Worm (Caenorhabditis elegans): ENCODE results near the gene flcn-1.
A peak's percentile ranks its signal among the peaks of the same experiment; 100 is the strongest.

flcn-1 gene

ce11 chrII:6928416-6928815, at the start of gene flcn-1:
Gene flcn-1, plus strand, starts transcription at chrII:6928763.
- TF ChIP-seq jun-1 (tag; optimal IDR thresholded peaks at IDR 0.05) (no peak), ama-1 (optimal IDR thresholded peaks at IDR 0.05) (no peak), nhr-23 (tag; optimal IDR thresholded peaks at IDR 0.05) (no peak), hmg-11 (tag; optimal IDR thresholded peaks at IDR 0.05) (peak; percentile 64), nhr-76 (tag; optimal IDR thresholded peaks at IDR 0.05) (no peak), elt-3 (tag; optimal IDR thresholded peaks at IDR 0.05) (no peak), nhr-77 (tag; optimal IDR thresholded peaks at IDR 0.05) (no peak), ceh-16 (tag; optimal IDR thresholded peaks at IDR 0.05) (no peak), pqm-1 (tag; optimal IDR thresholded peaks at IDR 0.05) (peak; percentile 2), snpc-4 (tag; optimal IDR thresholded peaks at IDR 0.05) (peak; percentile 43), unc-39 (tag; optimal IDR thresholded peaks at IDR 0.05) (no peak), mdl-1 (tag; optimal IDR thresholded peaks at IDR 0.05) (no peak), unc-62 (GFP tag; optimal IDR thresholded peaks at IDR 0.05) (no peak), ZK546.5 (tag; optimal IDR thresholded peaks at IDR 0.05) (no peak), R02D3.7 (tag; optimal IDR thresholded peaks at IDR 0.05) (no peak), nfya-1 (tag; optimal IDR thresholded peaks at IDR 0.05; ENCODE audit: insufficient read depth) (peak; percentile 57), egl-5 (tag; optimal IDR thresholded peaks at IDR 0.05) (no peak), egl-27 (tag; optimal IDR thresholded peaks at IDR 0.05) (no peak), tbx-2 (tag; optimal IDR thresholded peaks at IDR 0.05) (no peak), ceh-28 (tag; optimal IDR thresholded peaks at IDR 0.05) (no peak), lsy-12 (tag; optimal IDR thresholded peaks at IDR 0.05) (peak; percentile 3), nhr-25 (tag; optimal IDR thresholded peaks at IDR 0.05) (no peak), zag-1 (tag; optimal IDR thresholded peaks at IDR 0.05) (no peak), ztf-11 (tag; optimal IDR thresholded peaks at IDR 0.05) (no peak), elt-2 (tag; optimal IDR thresholded peaks at IDR 0.05) (peak; percentile 50), nhr-237 (tag; optimal IDR thresholded peaks at IDR 0.05) (no peak), eor-1 (tag; optimal IDR thresholded peaks at IDR 0.05) (no peak), lin-15B (tag; optimal IDR thresholded peaks at IDR 0.05) (no peak), ceh-82 (tag; optimal IDR thresholded peaks at IDR 0.05) (no peak), fos-1 (tag; optimal IDR thresholded peaks at IDR 0.05) (no peak), pha-4 (tag; optimal IDR thresholded peaks at IDR 0.05) (peak; percentile 47), aly-2 (tag; optimal IDR thresholded peaks at IDR 0.05) (no peak)

ce11 chrII:6880067-6880466, 48.5 kb upstream of the flcn-1 start, which contains the start of gene C44B7.7:
Gene C44B7.7, minus strand, starts transcription at chrII:6880167.
- TF ChIP-seq daf-12 (tag; optimal IDR thresholded peaks at IDR 0.05) (no peak), lin-39 (tag; optimal IDR thresholded peaks at IDR 0.05) (no peak), nhr-23 (tag; optimal IDR thresholded peaks at IDR 0.05) (no peak)

ce11 chrII:6882335-6882734, 46.2 kb upstream of the flcn-1 start:
- no peak for TF ChIP-seq snpc-4 (tag; optimal IDR thresholded peaks at IDR 0.05)
- TF ChIP-seq elt-2 (tag; optimal IDR thresholded peaks at IDR 0.05), result no peak
- no peak for TF ChIP-seq nhr-67 (tag; optimal IDR thresholded peaks at IDR 0.05)
- TF ChIP-seq eor-1 (tag; optimal IDR thresholded peaks at IDR 0.05), result no peak
- no peak for TF ChIP-seq tbx-2 (tag; optimal IDR thresholded peaks at IDR 0.05)
- no peak for TF ChIP-seq elt-3 (tag; optimal IDR thresholded peaks at IDR 0.05)
- TF ChIP-seq jun-1 (tag; optimal IDR thresholded peaks at IDR 0.05), result no peak
- TF ChIP-seq fkh-10 (GFP tag; optimal IDR thresholded peaks at IDR 0.05), result no peak
- TF ChIP-seq ceh-9 (tag; optimal IDR thresholded peaks at IDR 0.05), result no peak
- no peak for TF ChIP-seq egl-27 (tag; optimal IDR thresholded peaks at IDR 0.05)
- TF ChIP-seq fkh-2 (tag; optimal IDR thresholded peaks at IDR 0.05), result no peak
- TF ChIP-seq egl-5 (tag; optimal IDR thresholded peaks at IDR 0.05), result no peak
- TF ChIP-seq unc-39 (tag; optimal IDR thresholded peaks at IDR 0.05), result no peak
- TF ChIP-seq daf-12 (tag; optimal IDR thresholded peaks at IDR 0.05), result no peak
- TF ChIP-seq mml-1 (tag; optimal IDR thresholded peaks at IDR 0.05), result no peak
- TF ChIP-seq ZK546.5 (tag; optimal IDR thresholded peaks at IDR 0.05), result no peak

- TF ChIP-seq ceh-16 (tag; optimal IDR thresholded peaks at IDR 0.05), result no peak
- peak; percentile 54 for TF ChIP-seq pqm-1 (tag; optimal IDR thresholded peaks at IDR 0.05)
- peak; percentile 80 for TF ChIP-seq elt-2 (tag; optimal IDR thresholded peaks at IDR 0.05)
Observed at ce11 chrII:6883716-6884115, 44.8 kb upstream of the flcn-1 start, which contains the start of gene pmp-1. Gene pmp-1, minus strand, starts transcription at chrII:6883754.

Data from whole organism, L3 larva.